Comparison of ENCODE assay signal across 1 worm cellular context in the genomic region with DNA sequence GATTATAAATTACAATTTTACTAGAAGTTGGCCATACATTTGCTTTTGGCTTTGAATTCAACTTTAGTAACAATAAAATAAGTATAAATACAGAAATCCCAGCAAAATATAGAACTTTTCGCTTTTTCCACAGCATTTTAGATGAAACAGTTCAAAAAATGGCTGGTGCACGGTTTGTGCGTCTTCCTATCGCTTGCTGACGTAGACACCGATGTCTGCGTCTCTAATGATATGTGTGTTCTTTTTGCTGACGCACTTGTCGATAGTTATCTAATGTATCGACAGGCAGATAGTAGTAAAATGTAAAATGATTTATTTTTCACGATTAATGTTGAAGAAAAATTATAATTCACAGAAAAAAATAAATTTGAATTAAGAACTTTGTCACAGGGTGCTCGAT.
TF ChIP-seq lines count a peak whose summit lies in the region.

A gene (minus strand): TSS at position 203 of the 400 bp plus-strand sequence.

TF ChIP-seq in whole organism, L1 larva, 84 proteins besides CTCF, POLR2A, EP300 and RAD21 (continued from another document):
- TF ChIP-seq lin-14 (GFP tag; optimal IDR thresholded peaks at IDR 0.05; lab: Kevin White, UChicago) (peak; percentile 95), nhr-90 (tag; optimal IDR thresholded peaks at IDR 0.05; lab: Kevin White, UChicago; ENCODE audit: poor library complexity) (peak; percentile 96), lin-35 (GFP tag; optimal IDR thresholded peaks at IDR 0.05; lab: Kevin White, UChicago) (peak; percentile 74 to 91), jun-1 (tag; optimal IDR thresholded peaks at IDR 0.05; lab: Kevin White, UChicago) (peak; percentile 90), egl-13 (tag; optimal IDR thresholded peaks at IDR 0.05; lab: Kevin White, UChicago) (peak; percentile 83), ceh-88 (GFP tag; IDR thresholded peaks at IDR 0.05; lab: Robert Waterston, UW) (peak; percentile 80), vab-15 (tag; optimal IDR thresholded peaks at IDR 0.05; lab: Kevin White, UChicago) (no peak), mdl-1 (tag; optimal IDR thresholded peaks at IDR 0.05; lab: Kevin White, UChicago) (peak in 1 of 2 experiments; percentile 85), snpc-4 (tag; optimal IDR thresholded peaks at IDR 0.05; lab: Kevin White, UChicago) (peak; percentile 71), ceh-82 (tag; optimal IDR thresholded peaks at IDR 0.05; lab: Kevin White, UChicago) (peak; percentile 82 to 88 (median 87)), fkh-4 (tag; optimal IDR thresholded peaks at IDR 0.05; lab: Kevin White, UChicago; ENCODE audit: borderline replicate concordance) (peak; percentile 57), nhr-12 (tag; optimal IDR thresholded peaks at IDR 0.05; lab: Kevin White, UChicago) (no peak), zip-4 (GFP tag; optimal IDR thresholded peaks at IDR 0.05; lab: Kevin White, UChicago) (peak; percentile 78), mep-1 (tag; optimal IDR thresholded peaks at IDR 0.05; lab: Kevin White, UChicago) (peak; percentile 99), lsy-2 (tag; optimal IDR thresholded peaks at IDR 0.05; lab: Kevin White, UChicago) (peak; percentile 91 to 93), nhr-19 (GFP tag; conservative IDR thresholded peaks at IDR 0.05; lab: Robert Waterston, UW) (peak; percentile 94), C34B4.2 (tag; optimal IDR thresholded peaks at IDR 0.05; lab: Kevin White, UChicago) (no peak), ets-5 (GFP tag; IDR thresholded peaks at IDR 0.05; lab: Robert Waterston, UW) (no peak), lin-13 (GFP tag; optimal IDR thresholded peaks at IDR 0.05; lab: Kevin White, UChicago) (peak; percentile 81), F16B12.6 (tag; optimal IDR thresholded peaks at IDR 0.05; lab: Kevin White, UChicago) (peak; percentile 73), nhr-85 (tag; lab: Kevin White, UChicago) (peak; percentile 98), irx-1 (tag; optimal IDR thresholded peaks at IDR 0.05; lab: Kevin White, UChicago) (peak; percentile 97), zag-1 (tag; optimal IDR thresholded peaks at IDR 0.05; lab: Kevin White, UChicago) (no peak), unc-30 (tag; optimal IDR thresholded peaks at IDR 0.05; lab: Kevin White, UChicago) (no peak), hlh-17 (GFP tag; optimal IDR thresholded peaks at IDR 0.05; lab: Kevin White, UChicago; ENCODE audit: borderline replicate concordance) (no peak), nhr-28 (tag; optimal IDR thresholded peaks at IDR 0.05; lab: Kevin White, UChicago) (no peak), unc-62 (GFP tag; optimal IDR thresholded peaks at IDR 0.05; lab: Kevin White, UChicago) (no peak)
